Worm (Caenorhabditis elegans) whole organism, midembryonic: ENCODE results near the gene R53.5.

ENCODE experiments used
- T22C8.4 ChIP-seq: fragments of 200-800 bp; sonication (Bioruptor generic); IDR thresholded peaks from 2 replicates; pipeline ENCODE4 v1.3.6; 2022; ENCODE audit warnings: missing genetic modification characterization, missing compliant biosample characterization
- cog-1 ChIP-seq: sonication (generic microtip); optimal IDR thresholded peaks from 2 replicates; lab custom pipeline; 2016; ENCODE audit warnings: missing genetic modification characterization, missing compliant biosample characterization
- flt-1 ChIP-seq: fragments of 200-800 bp; sonication (Bioruptor generic); IDR thresholded peaks from 2 replicates; pipeline ENCODE4 v1.3.6; 2022; ENCODE audit warnings: missing genetic modification characterization, missing compliant biosample characterization
- klf-2 ChIP-seq: fragments of 200-800 bp; sonication (Bioruptor generic); conservative IDR thresholded peaks from 2 replicates; pipeline ENCODE4 v1.3.6; 2022; ENCODE audit warnings: missing genetic modification reagents, missing genetic modification characterization, missing compliant biosample characterization
- med-1 ChIP-seq: sonication (generic microtip); optimal IDR thresholded peaks from 2 replicates; lab custom pipeline; 2017; ENCODE audit warnings: missing genetic modification characterization, mild to moderate bottlenecking, missing compliant biosample characterization, antibody characterized with exemption, missing genetic modification reagents; ENCODE audit not compliant: insufficient read depth
- ref-1 ChIP-seq: fragments of 200-800 bp; sonication (Bioruptor generic); conservative IDR thresholded peaks from 2 replicates; pipeline ENCODE4 v1.3.6; 2022; ENCODE audit warnings: missing genetic modification reagents, missing genetic modification characterization, missing compliant biosample characterization
- tab-1 ChIP-seq: fragments of 200-800 bp; sonication (Bioruptor generic); IDR thresholded peaks from 2 replicates; pipeline ENCODE4 v1.3.6; 2022; ENCODE audit warnings: missing genetic modification characterization, missing compliant biosample characterization
- ztf-23 ChIP-seq: fragments of 200-800 bp; sonication (Bioruptor generic); IDR thresholded peaks from 2 replicates; pipeline ENCODE4 v1.3.6; 2022; ENCODE audit warnings: missing genetic modification reagents, missing genetic modification characterization, missing compliant biosample characterization
- ztf-29 ChIP-seq: fragments of 200-800 bp; sonication (Bioruptor generic); IDR thresholded peaks from 2 replicates; pipeline ENCODE4 v1.3.6; 2022; ENCODE audit warnings: missing genetic modification reagents, missing genetic modification characterization, missing compliant biosample characterization

Gene R53.5

DNA sequence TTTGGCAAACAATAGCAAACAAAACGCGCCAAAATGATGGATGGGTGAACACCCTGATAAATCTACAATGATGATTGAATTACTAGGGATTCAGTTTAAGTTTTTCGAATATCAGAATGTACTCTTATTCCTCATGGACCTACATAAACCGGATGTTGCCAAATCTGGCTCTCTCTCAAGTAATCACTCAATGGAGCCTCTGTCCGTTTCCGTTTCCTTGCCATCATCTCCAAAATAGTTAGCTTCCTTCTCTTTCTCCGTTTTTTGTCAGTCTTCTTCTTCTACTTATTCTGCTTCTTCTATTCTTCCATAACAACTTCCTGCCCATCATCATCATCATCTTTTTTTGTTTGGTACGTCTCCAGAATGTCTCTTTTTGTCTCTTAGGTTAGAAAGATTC lies 5.0 kb downstream of the R53.5 start:
- TF ChIP-seq tab-1 (GFP tag; lab: Robert Waterston, UW), result no peak
- no peak for TF ChIP-seq klf-2 (GFP tag; lab: Robert Waterston, UW)
- no peak for TF ChIP-seq flt-1 (GFP tag; lab: Robert Waterston, UW)
- no peak for TF ChIP-seq ref-1 (GFP tag; lab: Robert Waterston, UW)
- no peak for TF ChIP-seq med-1 (GFP tag; lab: Kevin White, UChicago)
- no peak for TF ChIP-seq ztf-29
- no peak for TF ChIP-seq T22C8.4 (GFP tag; lab: Robert Waterston, UW)
- no peak for TF ChIP-seq cog-1 (tag; lab: Kevin White, UChicago)
- no peak for TF ChIP-seq ztf-23 (GFP tag; lab: Robert Waterston, UW)

DNA sequence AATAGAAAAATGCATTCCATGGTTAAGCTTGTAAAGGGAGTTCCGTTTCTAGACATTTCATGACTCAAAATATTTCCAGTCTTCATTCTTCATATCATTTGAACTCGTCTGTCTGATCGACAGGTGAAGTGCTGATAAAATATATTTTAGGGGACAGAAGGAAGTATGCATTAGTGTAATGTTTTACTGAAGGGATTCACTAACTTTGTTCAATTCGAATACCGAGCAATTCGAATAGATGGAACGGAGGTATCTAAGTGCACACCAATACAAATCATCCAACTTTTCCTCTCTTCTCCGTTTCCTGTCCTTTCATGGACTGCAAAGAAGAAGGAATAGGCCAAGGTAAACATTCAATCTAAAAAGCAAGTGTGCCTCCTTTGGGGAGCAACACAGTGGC lies 6.5 kb downstream of the R53.5 start:
- TF ChIP-seq T22C8.4 (GFP tag; lab: Robert Waterston, UW) (no peak), ref-1 (GFP tag; lab: Robert Waterston, UW) (no peak), tab-1 (GFP tag; lab: Robert Waterston, UW) (no peak), klf-2 (GFP tag; lab: Robert Waterston, UW) (no peak), ztf-29 (no peak), cog-1 (tag; lab: Kevin White, UChicago) (no peak), med-1 (GFP tag; lab: Kevin White, UChicago) (no peak), flt-1 (GFP tag; lab: Robert Waterston, UW) (no peak), ztf-23 (GFP tag; lab: Robert Waterston, UW) (no peak)

DNA sequence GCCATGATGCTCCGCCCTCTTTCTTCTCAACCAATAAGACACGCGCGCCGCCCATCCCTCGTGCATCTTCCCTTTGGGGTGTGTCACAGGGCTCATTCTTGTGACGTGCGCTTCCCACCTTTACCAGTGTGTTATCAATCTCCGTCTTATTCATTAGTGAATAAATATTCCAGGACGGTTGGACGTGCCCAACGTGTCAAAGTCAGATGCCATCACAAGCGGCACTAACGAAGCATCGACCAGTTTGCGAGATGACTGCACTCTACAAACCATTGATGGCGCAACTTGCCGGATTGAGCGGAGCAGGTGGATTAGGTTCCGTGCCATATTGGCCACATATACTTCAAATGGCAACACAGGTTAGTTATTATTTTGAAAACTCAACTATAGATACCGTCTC lies 10.2 kb downstream of the R53.5 start:
- TF ChIP-seq ztf-29 (no peak), flt-1 (GFP tag; lab: Robert Waterston, UW) (no peak), tab-1 (GFP tag; lab: Robert Waterston, UW) (no peak), ref-1 (GFP tag; lab: Robert Waterston, UW) (no peak), T22C8.4 (GFP tag; lab: Robert Waterston, UW) (no peak), med-1 (GFP tag; lab: Kevin White, UChicago) (no peak), klf-2 (GFP tag; lab: Robert Waterston, UW) (no peak), ztf-23 (GFP tag; lab: Robert Waterston, UW) (no peak), cog-1 (tag; lab: Kevin White, UChicago) (no peak)

DNA sequence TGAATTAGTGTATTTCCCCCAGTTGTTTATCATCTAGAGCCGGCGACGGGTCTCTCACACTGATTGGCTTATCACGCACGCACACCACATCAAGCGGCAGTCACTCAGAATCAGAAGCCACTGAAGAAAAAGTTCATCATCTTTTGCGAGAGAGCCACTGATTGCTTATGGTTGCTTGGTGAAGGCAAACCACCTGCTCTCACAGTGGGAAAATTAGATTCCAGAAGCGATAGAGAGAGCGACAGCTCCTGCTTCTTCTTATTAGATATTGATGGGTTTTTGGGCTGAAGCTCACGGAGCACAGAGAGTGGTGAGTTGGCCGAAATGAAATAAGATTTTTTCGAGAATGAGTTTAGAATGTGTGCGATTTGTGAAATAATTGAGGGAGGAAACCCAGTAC lies 14.2 kb downstream of the R53.5 start:
- TF ChIP-seq med-1 (GFP tag; lab: Kevin White, UChicago), result no peak
- TF ChIP-seq ztf-23 (GFP tag; lab: Robert Waterston, UW), result no peak
- no peak for TF ChIP-seq flt-1 (GFP tag; lab: Robert Waterston, UW)
- TF ChIP-seq T22C8.4 (GFP tag; lab: Robert Waterston, UW), result no peak
- TF ChIP-seq cog-1 (tag; lab: Kevin White, UChicago), result no peak
- TF ChIP-seq klf-2 (GFP tag; lab: Robert Waterston, UW), result no peak

DNA sequence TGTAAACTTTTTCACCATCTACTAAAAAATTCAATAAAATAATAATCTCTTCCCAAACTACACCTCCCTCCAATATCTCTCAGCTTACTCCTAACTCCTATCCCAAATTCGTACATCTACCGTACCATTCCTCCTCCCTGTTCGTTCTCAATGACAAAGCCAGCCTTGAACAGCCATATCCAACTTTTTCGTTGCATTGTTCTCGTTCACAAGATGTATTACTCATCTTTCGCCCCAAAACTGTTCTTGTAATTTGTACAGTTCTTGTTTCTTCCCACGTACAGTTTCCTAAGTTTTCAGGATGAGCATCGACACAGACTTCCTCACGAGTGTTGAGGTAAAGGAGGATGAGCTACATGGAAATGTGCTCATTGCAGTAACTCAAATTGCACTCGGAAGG lies 15.4 kb downstream of the R53.5 start, which contains the start of gene egl-43:
Gene egl-43 (plus strand): TSS at position 301 of the 400 bp plus-strand sequence.
- no peak for TF ChIP-seq med-1 (GFP tag; lab: Kevin White, UChicago)
- TF ChIP-seq T22C8.4 (GFP tag; lab: Robert Waterston, UW), result no peak
- TF ChIP-seq ref-1 (GFP tag; lab: Robert Waterston, UW), result no peak
- no peak for TF ChIP-seq cog-1 (tag; lab: Kevin White, UChicago)
- no peak for TF ChIP-seq klf-2 (GFP tag; lab: Robert Waterston, UW)
- TF ChIP-seq ztf-29, result no peak
- TF ChIP-seq flt-1 (GFP tag; lab: Robert Waterston, UW), result no peak
- TF ChIP-seq tab-1 (GFP tag; lab: Robert Waterston, UW), result no peak
- no peak for TF ChIP-seq ztf-23 (GFP tag; lab: Robert Waterston, UW)

DNA sequence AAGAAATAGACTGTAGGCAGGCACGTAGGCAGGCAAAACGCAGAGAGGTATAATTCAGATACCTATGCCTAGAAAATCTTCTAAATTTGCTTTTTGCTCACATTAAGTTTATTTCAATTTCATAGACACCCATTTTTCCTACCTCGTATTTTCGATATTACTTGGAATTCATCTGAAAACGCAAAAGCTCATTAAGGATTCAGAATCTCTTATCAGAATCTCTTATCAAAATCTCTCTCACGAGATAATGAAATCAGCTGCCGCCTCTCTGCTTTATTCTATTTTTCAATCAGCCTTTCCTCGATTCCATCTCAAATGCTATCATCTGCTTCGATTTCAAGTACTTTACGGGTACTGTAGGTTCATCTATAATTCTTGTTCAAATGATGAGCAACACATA lies 18.4 kb downstream of the R53.5 start:
- TF ChIP-seq ztf-29, result no peak
- no peak for TF ChIP-seq klf-2 (GFP tag; lab: Robert Waterston, UW)
- TF ChIP-seq T22C8.4 (GFP tag; lab: Robert Waterston, UW), result no peak
- TF ChIP-seq flt-1 (GFP tag; lab: Robert Waterston, UW), result no peak
- no peak for TF ChIP-seq med-1 (GFP tag; lab: Kevin White, UChicago)
- TF ChIP-seq ztf-23 (GFP tag; lab: Robert Waterston, UW), result no peak
- no peak for TF ChIP-seq tab-1 (GFP tag; lab: Robert Waterston, UW)
- TF ChIP-seq cog-1 (tag; lab: Kevin White, UChicago), result no peak
- TF ChIP-seq ref-1 (GFP tag; lab: Robert Waterston, UW), result no peak

DNA sequence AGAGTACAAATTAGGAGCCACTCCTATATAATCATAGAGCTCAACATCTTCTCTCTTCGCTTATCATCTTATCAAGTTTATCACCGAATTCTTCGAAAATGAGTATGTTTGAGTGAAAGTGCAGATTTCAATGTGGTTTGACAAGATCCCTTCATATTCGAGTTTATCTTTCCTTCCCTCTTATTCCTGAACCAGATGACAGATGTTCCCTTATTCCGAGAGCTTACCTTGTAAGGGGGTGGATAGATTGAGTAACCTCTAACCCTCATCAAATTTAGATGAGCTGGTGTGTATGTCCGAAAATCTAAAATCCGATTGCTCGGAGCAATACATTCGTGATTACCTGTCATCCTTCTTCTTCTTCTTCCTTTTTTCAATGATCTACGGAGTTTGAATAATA lies 21.6 kb downstream of the R53.5 start:
- TF ChIP-seq klf-2 (GFP tag; lab: Robert Waterston, UW) (no peak), tab-1 (GFP tag; lab: Robert Waterston, UW) (no peak), ztf-29 (no peak), flt-1 (GFP tag; lab: Robert Waterston, UW) (no peak), T22C8.4 (GFP tag; lab: Robert Waterston, UW) (no peak), ztf-23 (GFP tag; lab: Robert Waterston, UW) (no peak), ref-1 (GFP tag; lab: Robert Waterston, UW) (no peak), cog-1 (tag; lab: Kevin White, UChicago) (no peak), med-1 (GFP tag; lab: Kevin White, UChicago) (no peak)

DNA sequence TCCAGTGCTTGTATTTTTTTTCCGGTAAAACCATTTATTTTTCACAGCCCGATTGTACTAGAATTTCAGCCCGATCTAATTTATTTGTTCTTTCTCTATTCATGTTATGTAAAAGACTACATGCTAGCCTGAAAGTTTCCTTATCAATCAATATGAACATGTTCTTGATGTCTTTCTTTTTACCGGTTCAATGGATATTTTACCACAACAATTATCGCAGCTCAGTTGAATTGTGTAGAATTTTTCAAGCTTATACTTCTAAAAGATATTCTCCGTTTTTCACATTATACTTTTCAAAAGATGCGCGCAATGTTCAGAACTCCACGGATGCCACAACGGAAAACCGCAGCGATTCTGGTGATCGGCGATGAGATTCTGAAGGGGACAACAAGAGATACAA lies 26.5 kb downstream of the R53.5 start, which contains the start of gene flad-1:
Gene flad-1 (plus strand): TSS at position 301 of the 400 bp plus-strand sequence.
- no peak for TF ChIP-seq ref-1 (GFP tag; lab: Robert Waterston, UW)
- no peak for TF ChIP-seq ztf-29
- TF ChIP-seq med-1 (GFP tag; lab: Kevin White, UChicago), result no peak
- no peak for TF ChIP-seq T22C8.4 (GFP tag; lab: Robert Waterston, UW)
- TF ChIP-seq flt-1 (GFP tag; lab: Robert Waterston, UW), result no peak
- no peak for TF ChIP-seq ztf-23 (GFP tag; lab: Robert Waterston, UW)

DNA sequence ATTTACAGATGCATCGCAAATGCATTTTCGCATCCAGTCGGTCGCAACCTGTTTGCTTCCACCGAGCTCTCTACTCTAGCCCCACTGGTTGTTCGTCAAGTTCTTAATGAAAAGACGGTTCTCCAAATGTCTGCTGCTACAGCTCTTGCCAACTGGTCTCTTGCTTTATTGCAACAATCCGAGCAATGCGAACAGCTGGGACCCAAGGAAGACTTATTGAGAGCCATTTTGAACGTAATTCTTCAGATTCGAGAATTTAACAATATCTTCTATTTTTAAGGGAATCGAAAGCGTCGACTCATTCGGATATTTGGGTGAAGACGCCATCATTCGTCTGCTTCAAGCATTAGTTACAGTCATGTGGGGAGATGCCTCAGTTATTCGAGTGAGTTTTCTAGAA lies 27.0 kb downstream of the R53.5 start:
- no peak for TF ChIP-seq klf-2 (GFP tag; lab: Robert Waterston, UW)
- TF ChIP-seq tab-1 (GFP tag; lab: Robert Waterston, UW), result no peak
- TF ChIP-seq ztf-23 (GFP tag; lab: Robert Waterston, UW), result no peak
- no peak for TF ChIP-seq ref-1 (GFP tag; lab: Robert Waterston, UW)
- TF ChIP-seq med-1 (GFP tag; lab: Kevin White, UChicago), result no peak
- no peak for TF ChIP-seq cog-1 (tag; lab: Kevin White, UChicago)
- no peak for TF ChIP-seq T22C8.4 (GFP tag; lab: Robert Waterston, UW)
- no peak for TF ChIP-seq flt-1 (GFP tag; lab: Robert Waterston, UW)
- no peak for TF ChIP-seq ztf-29
